Fruit fly (Drosophila melanogaster) whole organism, adult: Measurements from ENCODE around the gene CG31517.

Experiments
- CG11617 ChIP-seq: fragments of 200-800 bp; sonication (Bioruptor generic); optimal IDR thresholded peaks from 2 replicates; lab custom pipeline; 2017; ENCODE audit warnings: mild to moderate bottlenecking, missing biosample characterization, missing genetic modification reagents, missing genetic modification characterization
- CG12768 ChIP-seq: fragments of 200-800 bp; sonication (Bioruptor generic); optimal IDR thresholded peaks from 2 replicates; lab custom pipeline; 2017; ENCODE audit warnings: missing biosample characterization, missing genetic modification characterization, mild to moderate bottlenecking, moderate library complexity, missing genetic modification reagents
- CG14711 ChIP-seq: fragments of 200-800 bp; sonication (Bioruptor generic); optimal IDR thresholded peaks from 2 replicates; lab custom pipeline; 2018; ENCODE audit warnings: missing biosample characterization, mild to moderate bottlenecking, missing genetic modification characterization, moderate library complexity
- CG1620 ChIP-seq: fragments of 200-800 bp; sonication (Bioruptor generic); optimal IDR thresholded peaks from 2 replicates; lab custom pipeline; 2016; ENCODE audit warnings: missing biosample characterization, missing genetic modification characterization
- CG33017 ChIP-seq: fragments of 200-800 bp; sonication (Bioruptor generic); optimal IDR thresholded peaks from 2 replicates; lab custom pipeline; 2018; ENCODE audit warnings: missing biosample characterization, mild to moderate bottlenecking, missing genetic modification characterization, moderate library complexity
- CG5204 ChIP-seq: fragments of 200-800 bp; sonication (Bioruptor generic); optimal IDR thresholded peaks from 2 replicates; lab custom pipeline; 2016; ENCODE audit warnings: missing biosample characterization, missing genetic modification characterization
- CG7045 ChIP-seq: fragments of 200-800 bp; sonication (Bioruptor generic); optimal IDR thresholded peaks from 2 replicates; lab custom pipeline; 2017; ENCODE audit warnings: missing biosample characterization, mild to moderate bottlenecking, missing genetic modification characterization
- CG7101 ChIP-seq: fragments of 200-800 bp; sonication (Bioruptor generic); optimal IDR thresholded peaks from 2 replicates; lab custom pipeline; 2018; ENCODE audit warnings: missing biosample characterization, mild to moderate bottlenecking, missing genetic modification characterization, moderate library complexity
- Clk ChIP-seq: fragments of 200-800 bp; sonication (Bioruptor generic); optimal IDR thresholded peaks from 2 replicates; lab custom pipeline; 2017; ENCODE audit warnings: missing biosample characterization, missing genetic modification characterization
- Crg-1 ChIP-seq: fragments of 200-800 bp; sonication (Bioruptor generic); optimal IDR thresholded peaks from 2 replicates; lab custom pipeline; 2016; ENCODE audit warnings: missing biosample characterization, missing genetic modification characterization
- Hr96 ChIP-seq: fragments of 200-800 bp; sonication (Bioruptor generic); optimal IDR thresholded peaks from 2 replicates; lab custom pipeline; 2016; ENCODE audit warnings: missing biosample characterization, missing genetic modification characterization
- Mnt ChIP-seq: fragments of 200-800 bp; sonication (Bioruptor generic); optimal IDR thresholded peaks from 2 replicates; lab custom pipeline; 2016; ENCODE audit warnings: missing biosample characterization, mild to moderate bottlenecking, missing genetic modification characterization
- bab1 ChIP-seq: fragments of 200-800 bp; sonication (Bioruptor generic); optimal IDR thresholded peaks from 3 replicates; lab custom pipeline; 2019; ENCODE audit warnings: missing biosample characterization, mild to moderate bottlenecking, missing genetic modification characterization, moderate library complexity
- cic ChIP-seq: fragments of 200-800 bp; sonication (Bioruptor generic); optimal IDR thresholded peaks from 2 replicates; lab custom pipeline; 2017; ENCODE audit warnings: missing biosample characterization, mild to moderate bottlenecking, missing genetic modification characterization, moderate library complexity
- cnc ChIP-seq, 2 experiments: fragments of >200 bp; optimal IDR thresholded peaks; 2 replicates each; lab custom pipeline; 2017
- kay ChIP-seq: fragments of 200-800 bp; sonication (Bioruptor generic); peaks from one replicate; lab custom pipeline; 2016; ENCODE audit warnings: missing biosample characterization, missing genetic modification characterization, borderline replicate concordance
- ovo ChIP-seq: fragments of 200-800 bp; sonication (Bioruptor generic); optimal IDR thresholded peaks from 2 replicates; lab custom pipeline; 2016; ENCODE audit warnings: missing biosample characterization, missing genetic modification characterization
- pad ChIP-seq: fragments of 200-800 bp; sonication (Bioruptor generic); optimal IDR thresholded peaks from 3 replicates; lab custom pipeline; 2017; ENCODE audit warnings: missing biosample characterization, missing genetic modification characterization, mild to moderate bottlenecking, moderate library complexity, missing genetic modification reagents
- tj ChIP-seq: fragments of 200-800 bp; sonication (Bioruptor generic); optimal IDR thresholded peaks from 3 replicates; lab custom pipeline; 2017; ENCODE audit warnings: missing biosample characterization, mild to moderate bottlenecking, missing genetic modification characterization, moderate library complexity
- toe ChIP-seq: fragments of 200-800 bp; sonication (Bioruptor generic); optimal IDR thresholded peaks from 2 replicates; lab custom pipeline; 2016; ENCODE audit warnings: missing biosample characterization, missing genetic modification characterization

Gene CG31517

dm6 chr3R:13911314-13911713 lies 36.9 kb upstream of the CG31517 start:
- TF ChIP-seq cic (GFP tag; lab: Kevin White, UChicago) (no peak), CG11617 (GFP tag; lab: Kevin White, UChicago) (no peak), Crg-1 (GFP tag; lab: Kevin White, UChicago) (no peak), tj (no peak), CG1620 (GFP tag; lab: Kevin White, UChicago) (no peak), Hr96 (GFP tag; lab: Kevin White, UChicago) (no peak), CG7045 (GFP tag; lab: Kevin White, UChicago) (no peak), CG14711 (tag; lab: Kevin White, UChicago) (no peak), pad (no peak), Clk (no peak), cnc (optimal IDR thresholded peaks at IDR 0.05; lab: Kevin White, UChicago) (no peak), CG7101 (no peak), CG12768 (GFP tag; lab: Kevin White, UChicago) (no peak), Mnt (no peak), bab1 (GFP tag; lab: Kevin White, UChicago) (no peak), toe (GFP tag; lab: Kevin White, UChicago) (no peak), CG33017 (tag; lab: Kevin White, UChicago) (no peak), CG5204 (GFP tag; lab: Kevin White, UChicago) (no peak), kay (GFP tag; lab: Kevin White, UChicago) (no peak), ovo (no peak)

- TF ChIP-seq toe (GFP tag; lab: Kevin White, UChicago) (no peak), tj (no peak), CG5204 (GFP tag; lab: Kevin White, UChicago) (no peak), CG1620 (GFP tag; lab: Kevin White, UChicago) (no peak), CG11617 (GFP tag; lab: Kevin White, UChicago) (no peak), cnc (optimal IDR thresholded peaks at IDR 0.05; lab: Kevin White, UChicago) (no peak), Crg-1 (GFP tag; lab: Kevin White, UChicago) (no peak), CG7045 (GFP tag; lab: Kevin White, UChicago) (no peak), Hr96 (GFP tag; lab: Kevin White, UChicago) (no peak), kay (GFP tag; lab: Kevin White, UChicago) (no peak), CG33017 (tag; lab: Kevin White, UChicago) (no peak), cic (GFP tag; lab: Kevin White, UChicago) (no peak), pad (no peak), CG12768 (GFP tag; lab: Kevin White, UChicago) (no peak), CG7101 (no peak), CG14711 (tag; lab: Kevin White, UChicago) (no peak), bab1 (GFP tag; lab: Kevin White, UChicago) (no peak), ovo (no peak), Clk (no peak)
These were observed 36.0 kb upstream of the CG31517 start for dm6 chr3R:13912008-13912803.

dm6 chr3R:13913586-13913985 lies 34.6 kb upstream of the CG31517 start:
- TF ChIP-seq Clk (no peak), CG7101 (no peak), Mnt (no peak)

dm6 chr3R:13914760-13915417 lies 33.3 kb upstream of the CG31517 start:
- no peak for TF ChIP-seq pad
- TF ChIP-seq cic (GFP tag; lab: Kevin White, UChicago): no peak
- no peak for TF ChIP-seq toe (GFP tag; lab: Kevin White, UChicago)
- no peak for TF ChIP-seq Mnt
- TF ChIP-seq CG7045 (GFP tag; lab: Kevin White, UChicago): no peak
- no peak for TF ChIP-seq CG1620 (GFP tag; lab: Kevin White, UChicago)
- no peak for TF ChIP-seq CG5204 (GFP tag; lab: Kevin White, UChicago)
- TF ChIP-seq Clk: no peak
- no peak for TF ChIP-seq bab1 (GFP tag; lab: Kevin White, UChicago)
- TF ChIP-seq CG12768 (GFP tag; lab: Kevin White, UChicago): no peak
- no peak for TF ChIP-seq tj
- no peak for TF ChIP-seq ovo
- no peak for TF ChIP-seq CG33017 (tag; lab: Kevin White, UChicago)
- TF ChIP-seq CG14711 (tag; lab: Kevin White, UChicago): no peak
- TF ChIP-seq kay (GFP tag; lab: Kevin White, UChicago): no peak
- no peak for TF ChIP-seq CG11617 (GFP tag; lab: Kevin White, UChicago)
- TF ChIP-seq cnc (optimal IDR thresholded peaks at IDR 0.05; lab: Kevin White, UChicago): no peak

dm6 chr3R:13915646-13916045 lies 32.6 kb upstream of the CG31517 start:
- no peak for TF ChIP-seq CG12768 (GFP tag; lab: Kevin White, UChicago)
- TF ChIP-seq CG5204 (GFP tag; lab: Kevin White, UChicago): no peak
- no peak for TF ChIP-seq Clk
- TF ChIP-seq CG14711 (tag; lab: Kevin White, UChicago): no peak
- TF ChIP-seq CG7101: no peak
- no peak for TF ChIP-seq Mnt
- no peak for TF ChIP-seq Crg-1 (GFP tag; lab: Kevin White, UChicago)
- no peak for TF ChIP-seq ovo
- no peak for TF ChIP-seq CG11617 (GFP tag; lab: Kevin White, UChicago)
- no peak for TF ChIP-seq tj

- TF ChIP-seq CG7101 (no peak), CG7045 (GFP tag; lab: Kevin White, UChicago) (no peak), cnc (optimal IDR thresholded peaks at IDR 0.05; lab: Kevin White, UChicago) (no peak), CG33017 (tag; lab: Kevin White, UChicago) (no peak), Hr96 (GFP tag; lab: Kevin White, UChicago) (no peak), toe (GFP tag; lab: Kevin White, UChicago) (no peak), cic (GFP tag; lab: Kevin White, UChicago) (no peak), CG11617 (GFP tag; lab: Kevin White, UChicago) (no peak), kay (GFP tag; lab: Kevin White, UChicago) (no peak), Clk (no peak), pad (no peak)
These were observed 31.7 kb upstream of the CG31517 start for dm6 chr3R:13916546-13916945.
